Worm (Caenorhabditis elegans) whole organism, L4 larva: ENCODE measurements around the gene gen-1.

Source experiments
- Y48G9A.11 ChIP-seq: fragments of 200-800 bp; sonication (Bioruptor generic); IDR thresholded peaks from 2 replicates; pipeline ENCODE4 v1.3.6; 2022; ENCODE audit warnings: missing genetic modification reagents, missing genetic modification characterization, missing compliant biosample characterization
- ces-1 ChIP-seq: fragments of 150-350 bp; sonication (generic microtip); optimal IDR thresholded peaks from 4 replicates; lab custom pipeline; 2014; ENCODE audit warnings: missing biosample characterization, missing genetic modification reagents, missing genetic modification characterization
- dpl-1 ChIP-seq: fragments of 150-350 bp; optimal IDR thresholded peaks from 2 replicates; lab custom pipeline; 2014; ENCODE audit warnings: missing biosample characterization, missing genetic modification reagents, missing genetic modification characterization

DNA sequence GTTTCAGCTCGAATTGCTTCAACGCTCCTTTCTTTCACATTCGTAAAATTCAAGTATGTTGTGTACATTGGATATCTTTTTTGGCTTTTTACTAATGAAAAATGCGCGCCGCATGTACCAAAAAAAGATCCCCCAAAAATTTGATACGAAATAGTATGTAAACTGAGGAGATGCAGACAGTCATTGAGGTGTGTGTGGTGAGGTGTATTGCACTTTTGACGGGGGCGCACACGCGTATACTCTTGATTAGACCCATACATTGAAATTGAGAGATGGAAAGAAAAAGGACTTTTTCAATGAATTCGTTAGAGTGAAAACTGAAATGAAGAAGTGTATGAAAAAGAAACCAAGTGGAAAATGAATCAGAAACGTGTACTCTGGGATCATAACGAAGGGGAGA is 26.6 kb downstream of the gen-1 start:
- TF ChIP-seq ces-1 (GFP tag; lab: Kevin White, UChicago), result no peak
- TF ChIP-seq Y48G9A.11 (GFP tag; lab: Robert Waterston, UW), result no peak
- no peak for TF ChIP-seq dpl-1
